Fruit fly (Drosophila melanogaster) whole organism, embryonic: Measurements from ENCODE around the gene AsnRS.

Experiments used
- Bgb ChIP-seq: fragments of 200-800 bp; sonication (Bioruptor generic); IDR thresholded peaks from 2 replicates; pipeline ENCODE4 v1.3.6; 2022; ENCODE audit warnings: missing biosample characterization, missing genetic modification characterization; ENCODE audit not compliant: partially characterized antibody
- Bteb2 ChIP-seq: fragments of 200-800 bp; sonication (Bioruptor generic); optimal IDR thresholded peaks from 2 replicates; lab custom pipeline; 2016; ENCODE audit warnings: missing biosample characterization, missing genetic modification characterization
- CG10565 ChIP-seq: fragments of 200-800 bp; sonication (Bioruptor generic); optimal IDR thresholded peaks from 3 replicates; lab custom pipeline; 2016; ENCODE audit warnings: missing biosample characterization, mild to moderate bottlenecking, missing genetic modification characterization
- CG12155 ChIP-seq: fragments of 200-800 bp; sonication (Bioruptor generic); optimal IDR thresholded peaks from 3 replicates; lab custom pipeline; 2016; ENCODE audit warnings: missing biosample characterization, missing genetic modification characterization
- CG1233 ChIP-seq: fragments of 200-800 bp; sonication (Bioruptor generic); optimal IDR thresholded peaks from 4 replicates; lab custom pipeline; 2018; ENCODE audit warnings: missing biosample characterization, mild to moderate bottlenecking, missing genetic modification characterization
- CG14667 ChIP-seq: fragments of 200-800 bp; sonication (Bioruptor generic); IDR thresholded peaks from 2 replicates; pipeline ENCODE4 v1.3.6; 2022; ENCODE audit warnings: missing biosample characterization, missing genetic modification characterization
- CG1603 ChIP-seq: fragments of 200-800 bp; sonication (Bioruptor generic); optimal IDR thresholded peaks from 2 replicates; lab custom pipeline; 2019; ENCODE audit warnings: missing biosample characterization, mild to moderate bottlenecking, missing genetic modification characterization, moderate library complexity
- CG16779 ChIP-seq: fragments of 200-800 bp; sonication (Bioruptor generic); IDR thresholded peaks from 2 replicates; pipeline ENCODE4 v1.3.6; 2022; ENCODE audit warnings: missing biosample characterization, missing genetic modification characterization
- CG16813 ChIP-seq: fragments of 200-800 bp; sonication (Bioruptor generic); IDR thresholded peaks from 3 replicates; pipeline ENCODE4 v1.3.6; 2022; ENCODE audit warnings: missing biosample characterization, missing genetic modification characterization; ENCODE audit not compliant: partially characterized antibody
- CG2120 ChIP-seq: fragments of 200-800 bp; sonication (Bioruptor generic); optimal IDR thresholded peaks from 3 replicates; lab custom pipeline; 2016; ENCODE audit warnings: missing biosample characterization, missing genetic modification characterization
- CG2199 ChIP-seq: fragments of 200-800 bp; sonication (Bioruptor generic); IDR thresholded peaks from 3 replicates; pipeline ENCODE4 v1.3.6; 2022; ENCODE audit warnings: missing biosample characterization, missing genetic modification characterization
- CG30403 ChIP-seq: fragments of 200-800 bp; sonication (Bioruptor generic); optimal IDR thresholded peaks from 3 replicates; lab custom pipeline; 2016; ENCODE audit warnings: missing biosample characterization, missing genetic modification characterization
- CG33213 ChIP-seq: fragments of 200-800 bp; sonication (Bioruptor generic); optimal IDR thresholded peaks from 3 replicates; lab custom pipeline; 2016; ENCODE audit warnings: missing biosample characterization, missing genetic modification characterization
- CG34422 ChIP-seq: fragments of 200-800 bp; sonication (Bioruptor generic); IDR thresholded peaks from 3 replicates; pipeline ENCODE4 v1.3.6; 2022; ENCODE audit warnings: missing biosample characterization, missing genetic modification characterization
- CG42726 ChIP-seq: fragments of 200-800 bp; sonication (Bioruptor generic); IDR thresholded peaks from 2 replicates; pipeline ENCODE4 v1.3.6; 2022; ENCODE audit warnings: missing biosample characterization, missing genetic modification characterization; ENCODE audit not compliant: partially characterized antibody
- CG4360 ChIP-seq: fragments of 200-800 bp; sonication (Bioruptor generic); IDR thresholded peaks from 2 replicates; pipeline ENCODE4 v1.3.6; 2022; ENCODE audit warnings: missing biosample characterization, missing genetic modification characterization
- CG4707 ChIP-seq: fragments of 200-800 bp; sonication (Bioruptor generic); optimal IDR thresholded peaks from 2 replicates; lab custom pipeline; 2018; ENCODE audit warnings: missing biosample characterization, mild to moderate bottlenecking, missing genetic modification characterization, moderate library complexity
- CG4820 ChIP-seq: fragments of 200-800 bp; sonication (Bioruptor generic); optimal IDR thresholded peaks from 3 replicates; lab custom pipeline; 2016; ENCODE audit warnings: missing biosample characterization, missing genetic modification characterization
- CG4854 ChIP-seq: fragments of 200-800 bp; sonication (Bioruptor generic); optimal IDR thresholded peaks from 2 replicates; lab custom pipeline; 2016; ENCODE audit warnings: missing biosample characterization, missing genetic modification characterization, inconsistent platforms
- CG7963 ChIP-seq: fragments of 200-800 bp; sonication (Bioruptor generic); IDR thresholded peaks from 3 replicates; pipeline ENCODE4 v1.3.6; 2022; ENCODE audit warnings: missing biosample characterization, missing genetic modification characterization; ENCODE audit not compliant: partially characterized antibody
- CG9727 ChIP-seq: fragments of 200-800 bp; sonication (Bioruptor generic); optimal IDR thresholded peaks from 3 replicates; lab custom pipeline; 2017; ENCODE audit warnings: missing biosample characterization, mild to moderate bottlenecking, missing genetic modification characterization
- CG9817 ChIP-seq: fragments of 200-800 bp; sonication (Bioruptor generic); optimal IDR thresholded peaks from 2 replicates; lab custom pipeline; 2018; ENCODE audit warnings: missing biosample characterization, mild to moderate bottlenecking, missing genetic modification characterization, moderate library complexity
- D ChIP-seq, 2 experiments: fragments of 200-800 bp in 1 of 2; fragments of >200 bp in 1 of 2; sonication (Bioruptor generic) in 1 of 2; optimal IDR thresholded peaks; 2 replicates in 1 of 2; 3 replicates in 1 of 2; lab custom pipeline; 2017; ENCODE audit warnings: mild to moderate bottlenecking in 1 of 2, missing biosample characterization in 1 of 2, missing genetic modification characterization in 1 of 2, missing genetic modification reagents in 1 of 2
- Fer1 ChIP-seq: fragments of 200-800 bp; sonication (Bioruptor generic); optimal IDR thresholded peaks from 2 replicates; lab custom pipeline; 2017; ENCODE audit warnings: missing biosample characterization, mild to moderate bottlenecking, missing genetic modification characterization
- Fer2 ChIP-seq: fragments of 200-800 bp; sonication (Bioruptor generic); optimal IDR thresholded peaks from 2 replicates; lab custom pipeline; 2018; ENCODE audit warnings: missing biosample characterization, mild to moderate bottlenecking, missing genetic modification characterization, moderate library complexity
- HLH4C ChIP-seq: fragments of 200-800 bp; sonication (Bioruptor generic); IDR thresholded peaks from 3 replicates; pipeline ENCODE4 v1.3.6; 2022; ENCODE audit warnings: missing biosample characterization, missing genetic modification characterization; ENCODE audit not compliant: partially characterized antibody
- HLH54F ChIP-seq: fragments of 200-800 bp; sonication (Bioruptor generic); optimal IDR thresholded peaks from 3 replicates; lab custom pipeline; 2016; ENCODE audit warnings: missing biosample characterization, missing genetic modification characterization
- HLHmδ ChIP-seq: fragments of 200-800 bp; sonication (Bioruptor generic); optimal IDR thresholded peaks from 2 replicates; lab custom pipeline; 2018; ENCODE audit warnings: missing biosample characterization, mild to moderate bottlenecking, missing genetic modification characterization, moderate library complexity
- Hr3 ChIP-seq: fragments of 200-800 bp; sonication (Bioruptor generic); optimal IDR thresholded peaks from 3 replicates; lab custom pipeline; 2016; ENCODE audit warnings: missing biosample characterization, missing genetic modification characterization
- Lim3 ChIP-seq: fragments of 200-800 bp; sonication (Bioruptor generic); IDR thresholded peaks from 2 replicates; pipeline ENCODE4 v1.3.6; 2022; ENCODE audit warnings: missing biosample characterization, missing genetic modification characterization
- Poxn ChIP-seq: fragments of 200-800 bp; sonication (Bioruptor generic); IDR thresholded peaks from 2 replicates; pipeline ENCODE4 v1.3.6; 2022; ENCODE audit warnings: missing biosample characterization, missing genetic modification characterization
- Scr ChIP-seq: fragments of 200-800 bp; sonication (Bioruptor generic); IDR thresholded peaks from 2 replicates; pipeline ENCODE4 v1.3.6; 2022; ENCODE audit warnings: missing biosample characterization, missing genetic modification characterization; ENCODE audit not compliant: partially characterized antibody
- Vsx1 ChIP-seq: fragments of 200-800 bp; sonication (Bioruptor generic); optimal IDR thresholded peaks from 2 replicates; lab custom pipeline; 2017; ENCODE audit warnings: missing biosample characterization, mild to moderate bottlenecking, missing genetic modification characterization, missing genetic modification reagents
- Xbp1 ChIP-seq: fragments of 200-800 bp; sonication (Bioruptor generic); optimal IDR thresholded peaks from 3 replicates; lab custom pipeline; 2016; ENCODE audit warnings: missing biosample characterization, mild to moderate bottlenecking, missing genetic modification characterization
- ab ChIP-seq: fragments of 200-800 bp; sonication (Bioruptor generic); optimal IDR thresholded peaks from 2 replicates; lab custom pipeline; 2016; ENCODE audit warnings: missing biosample characterization, missing genetic modification characterization
- dimm ChIP-seq: fragments of 200-800 bp; sonication (Bioruptor generic); IDR thresholded peaks from 2 replicates; pipeline ENCODE4 v1.3.6; 2022; ENCODE audit warnings: missing biosample characterization, missing genetic modification characterization
- fd3F ChIP-seq: fragments of 200-800 bp; sonication (Bioruptor generic); optimal IDR thresholded peaks from 2 replicates; lab custom pipeline; 2018; ENCODE audit warnings: missing biosample characterization, mild to moderate bottlenecking, missing genetic modification characterization, moderate library complexity
- gcm ChIP-seq: fragments of 200-800 bp; sonication (Bioruptor generic); optimal IDR thresholded peaks from 2 replicates; lab custom pipeline; 2019; ENCODE audit warnings: missing biosample characterization, mild to moderate bottlenecking, missing genetic modification characterization, moderate library complexity
- klu ChIP-seq: fragments of 200-800 bp; sonication (Bioruptor generic); IDR thresholded peaks from 2 replicates; pipeline ENCODE4 v1.3.6; 2022; ENCODE audit warnings: missing biosample characterization, missing genetic modification characterization
- pb ChIP-seq: fragments of 200-800 bp; sonication (Bioruptor generic); optimal IDR thresholded peaks from 3 replicates; lab custom pipeline; 2016; ENCODE audit warnings: missing biosample characterization, missing genetic modification characterization
- psq ChIP-seq: fragments of 200-800 bp; sonication (Bioruptor generic); optimal IDR thresholded peaks from 2 replicates; lab custom pipeline; 2017; ENCODE audit warnings: missing biosample characterization, missing genetic modification characterization
- rib ChIP-seq: fragments of 200-800 bp; sonication (Bioruptor generic); IDR thresholded peaks from 2 replicates; pipeline ENCODE4 v1.3.6; 2022; ENCODE audit warnings: missing biosample characterization, missing genetic modification characterization
- slp2 ChIP-seq: fragments of 200-800 bp; sonication (Bioruptor generic); optimal IDR thresholded peaks from 2 replicates; lab custom pipeline; 2016; ENCODE audit warnings: missing biosample characterization, missing genetic modification characterization
- usp ChIP-seq: fragments of >200 bp; optimal IDR thresholded peaks from 2 replicates; lab custom pipeline; 2017; ENCODE audit warnings: missing biosample characterization, missing genetic modification characterization
- yki ChIP-seq: fragments of >200 bp; optimal IDR thresholded peaks from 3 replicates; lab custom pipeline; 2018
- zfh2 ChIP-seq: fragments of 200-800 bp; sonication (Bioruptor generic); optimal IDR thresholded peaks from 2 replicates; lab custom pipeline; 2016; ENCODE audit warnings: missing biosample characterization, missing genetic modification characterization

Gene AsnRS

dm6 chr2L:19165998-19166397, 34.2 kb upstream of the AsnRS start (continued):
- no peak for TF ChIP-seq Fer1
- TF ChIP-seq Poxn (GFP tag; lab: Robert Waterston, UW), result no peak
- TF ChIP-seq ab (GFP tag; lab: Kevin White, UChicago), result no peak
- TF ChIP-seq klu (GFP tag; lab: Robert Waterston, UW), result peak; percentile 56; the same call in 1 of the 2 replicates
- no peak for TF ChIP-seq HLH54F (GFP tag; lab: Kevin White, UChicago)
- TF ChIP-seq CG4707 (GFP tag; lab: Kevin White, UChicago), result no peak
- no peak for TF ChIP-seq Bteb2 (GFP tag; lab: Kevin White, UChicago)
- TF ChIP-seq CG4820 (GFP tag; lab: Kevin White, UChicago), result no peak
- TF ChIP-seq Bgb (GFP tag; lab: Robert Waterston, UW), result peak; percentile 17; the same call in 1 of the 2 replicates
- TF ChIP-seq CG33213 (GFP tag; lab: Kevin White, UChicago), result no peak
- no peak for TF ChIP-seq zfh2
- no peak for TF ChIP-seq rib (GFP tag; lab: Robert Waterston, UW)
- peak; percentile 75 for TF ChIP-seq slp2 (GFP tag; lab: Kevin White, UChicago)
- no peak for TF ChIP-seq HLHmδ (GFP tag; lab: Kevin White, UChicago)
- TF ChIP-seq D (optimal IDR thresholded peaks at IDR 0.05; lab: Kevin White, UChicago), result no peak
- TF ChIP-seq D (GFP tag; optimal IDR thresholded peaks at IDR 0.05; lab: Kevin White, UChicago), result no peak
- no peak for TF ChIP-seq fd3F
- TF ChIP-seq Xbp1, result no peak
- no peak for TF ChIP-seq CG7963 (GFP tag; lab: Robert Waterston, UW)
- peak; percentile 99 for TF ChIP-seq CG4360 (GFP tag; lab: Robert Waterston, UW)
- no peak for TF ChIP-seq Fer2 (tag; lab: Kevin White, UChicago)
- TF ChIP-seq CG16813, result no peak
- TF ChIP-seq Vsx1 (GFP tag; lab: Kevin White, UChicago), result no peak
- TF ChIP-seq CG10565 (GFP tag; lab: Kevin White, UChicago), result no peak
- peak; percentile 91 for TF ChIP-seq CG2199 (GFP tag; lab: Robert Waterston, UW)
- no peak for TF ChIP-seq CG2120 (GFP tag; lab: Kevin White, UChicago)
- TF ChIP-seq CG12155 (GFP tag; lab: Kevin White, UChicago), result no peak
- no peak for TF ChIP-seq Lim3 (GFP tag; lab: Robert Waterston, UW)
- no peak for TF ChIP-seq yki (lab: Kevin White, UChicago)
- no peak for TF ChIP-seq CG14667 (GFP tag; lab: Robert Waterston, UW)
- no peak for TF ChIP-seq HLH4C
- no peak for TF ChIP-seq psq (GFP tag; lab: Kevin White, UChicago)
- no peak for TF ChIP-seq CG16779
- TF ChIP-seq CG42726 (GFP tag; lab: Robert Waterston, UW), result 0 out of 2 replicates have a peak, but pooled peaks have one; percentile 5
- no peak for TF ChIP-seq dimm (GFP tag; lab: Robert Waterston, UW)
- TF ChIP-seq CG1603 (tag; lab: Kevin White, UChicago), result no peak
- 0 out of 2 replicates have a peak, but pooled peaks have one; percentile 19 for TF ChIP-seq Scr (GFP tag; lab: Robert Waterston, UW)
- no peak for TF ChIP-seq gcm
- no peak for TF ChIP-seq CG34422
- TF ChIP-seq CG9727 (GFP tag; lab: Kevin White, UChicago), result no peak
- TF ChIP-seq pb, result no peak
- TF ChIP-seq CG1233 (GFP tag; lab: Kevin White, UChicago), result no peak
- no peak for TF ChIP-seq CG4854 (GFP tag; lab: Kevin White, UChicago)
- TF ChIP-seq Hr3 (GFP tag; lab: Kevin White, UChicago), result no peak
- TF ChIP-seq CG9817, result no peak
- no peak for TF ChIP-seq usp
- no peak for TF ChIP-seq CG30403 (GFP tag; lab: Kevin White, UChicago)
